Worm (Caenorhabditis elegans) whole organism, late embryonic: ENCODE results near the gene F32E10.9.

Experiments
- F13H6.1 ChIP-seq: sonication (generic microtip); optimal IDR thresholded peaks from 2 replicates; lab custom pipeline; 2016; ENCODE audit warnings: missing genetic modification characterization, missing compliant biosample characterization
- ceh-14 ChIP-seq: sonication (generic microtip); optimal IDR thresholded peaks from 2 replicates; lab custom pipeline; 2016; ENCODE audit warnings: missing genotype, missing genetic modification characterization, missing compliant biosample characterization
- ceh-9 ChIP-seq: sonication (generic microtip); optimal IDR thresholded peaks from 2 replicates; lab custom pipeline; 2016; ENCODE audit warnings: mild to moderate bottlenecking, missing genetic modification characterization, inconsistent platforms, missing compliant biosample characterization
- elt-4 ChIP-seq: sonication (generic microtip); optimal IDR thresholded peaks from 2 replicates; lab custom pipeline; 2016; ENCODE audit warnings: missing genetic modification characterization, missing compliant biosample characterization
- ets-4 ChIP-seq: sonication (generic microtip); optimal IDR thresholded peaks from 2 replicates; lab custom pipeline; 2016; ENCODE audit warnings: missing genetic modification characterization, missing compliant biosample characterization
- hlh-30 ChIP-seq: sonication (generic microtip); optimal IDR thresholded peaks from 2 replicates; lab custom pipeline; 2017; ENCODE audit warnings: antibody characterized with exemption, missing genetic modification characterization, missing compliant biosample characterization; ENCODE audit not compliant: insufficient read depth
- lin-11 ChIP-seq: fragments of 200-800 bp; sonication (Bioruptor generic); optimal IDR thresholded peaks from 2 replicates; lab custom pipeline; 2018; ENCODE audit warnings: mild to moderate bottlenecking, missing genetic modification characterization, missing compliant biosample characterization
- unc-3 ChIP-seq, 2 experiments: fragments of 200-800 bp in 1 of 2; sonication (Bioruptor generic) in 1 of 2; sonication (generic microtip) in 1 of 2; conservative IDR thresholded peaks in 1 of 2; optimal IDR thresholded peaks in 1 of 2; 2 replicates each; pipeline versions ENCODE4 v1.3.6 to Lab custom; 2016 to 2022; ENCODE audit warnings: missing compliant biosample characterization in 2 of 2, missing genetic modification characterization in 2 of 2, missing genetic modification reagents in 1 of 2

ce11 chrIV:7578281-7578680, 14.5 kb upstream of the F32E10.9 start, which contains the start of gene F32E10.5:
- no peak for TF ChIP-seq F13H6.1 (tag; lab: Kevin White, UChicago)
- no peak for TF ChIP-seq lin-11 (tag; lab: Kevin White, UChicago)
- TF ChIP-seq ets-4: no peak
- no peak for TF ChIP-seq ceh-9 (tag; lab: Kevin White, UChicago)
- TF ChIP-seq hlh-30 (tag; lab: Kevin White, UChicago): no peak
- TF ChIP-seq ceh-14: no peak
- TF ChIP-seq unc-3 (GFP tag; conservative IDR thresholded peaks at IDR 0.05; lab: Robert Waterston, UW): no peak
- TF ChIP-seq unc-3 (tag; optimal IDR thresholded peaks at IDR 0.05; lab: Kevin White, UChicago): no peak
- TF ChIP-seq elt-4: no peak
